Fruit fly (Drosophila melanogaster) whole organism, embryonic: Measurements from ENCODE around the gene sordd2.

Source experiments
- Atf6 ChIP-seq: fragments of 200-800 bp; sonication (Bioruptor generic); IDR thresholded peaks from 2 replicates; pipeline ENCODE4 v1.3.6; 2022; ENCODE audit warnings: missing biosample characterization, missing genetic modification characterization
- Bteb2 ChIP-seq: fragments of 200-800 bp; sonication (Bioruptor generic); optimal IDR thresholded peaks from 2 replicates; lab custom pipeline; 2016; ENCODE audit warnings: missing biosample characterization, missing genetic modification characterization
- CG12769 ChIP-seq: fragments of 200-800 bp; sonication (Bioruptor generic); optimal IDR thresholded peaks from 2 replicates; lab custom pipeline; 2019; ENCODE audit warnings: missing biosample characterization, mild to moderate bottlenecking, missing genetic modification characterization, moderate library complexity
- CG13287 ChIP-seq: fragments of 200-800 bp; sonication (Bioruptor generic); IDR thresholded peaks from 2 replicates; pipeline ENCODE4 v1.3.6; 2022; ENCODE audit warnings: missing biosample characterization, missing genetic modification characterization; ENCODE audit not compliant: partially characterized antibody
- CG13894 ChIP-seq: fragments of 200-800 bp; sonication (Bioruptor generic); optimal IDR thresholded peaks from 3 replicates; lab custom pipeline; 2018; ENCODE audit warnings: missing biosample characterization, mild to moderate bottlenecking, missing genetic modification characterization, moderate library complexity
- CG15479 ChIP-seq: fragments of 200-800 bp; sonication (Bioruptor generic); optimal IDR thresholded peaks from 3 replicates; lab custom pipeline; 2019; ENCODE audit warnings: missing biosample characterization, mild to moderate bottlenecking, missing genetic modification characterization, moderate library complexity
- CG2116 ChIP-seq: fragments of 200-800 bp; sonication (Bioruptor generic); optimal IDR thresholded peaks from 3 replicates; lab custom pipeline; 2018; ENCODE audit warnings: missing biosample characterization, mild to moderate bottlenecking, missing genetic modification characterization
- CG2120 ChIP-seq: fragments of 200-800 bp; sonication (Bioruptor generic); optimal IDR thresholded peaks from 3 replicates; lab custom pipeline; 2016; ENCODE audit warnings: missing biosample characterization, missing genetic modification characterization
- CG2678 ChIP-seq: fragments of 200-800 bp; sonication (Bioruptor generic); optimal IDR thresholded peaks from 3 replicates; lab custom pipeline; 2019; ENCODE audit warnings: missing biosample characterization, mild to moderate bottlenecking, missing genetic modification characterization, moderate library complexity
- CG30403 ChIP-seq: fragments of 200-800 bp; sonication (Bioruptor generic); optimal IDR thresholded peaks from 3 replicates; lab custom pipeline; 2016; ENCODE audit warnings: missing biosample characterization, missing genetic modification characterization
- CG3995 ChIP-seq: fragments of 200-800 bp; sonication (Bioruptor generic); optimal IDR thresholded peaks from 3 replicates; lab custom pipeline; 2016; ENCODE audit warnings: missing biosample characterization, missing genetic modification characterization
- CG4282 ChIP-seq: fragments of 200-800 bp; sonication (Bioruptor generic); optimal IDR thresholded peaks from 2 replicates; lab custom pipeline; 2016; ENCODE audit warnings: missing biosample characterization, missing genetic modification characterization
- CG4424 ChIP-seq: fragments of 200-800 bp; sonication (Bioruptor generic); optimal IDR thresholded peaks from 3 replicates; lab custom pipeline; 2016; ENCODE audit warnings: missing biosample characterization, missing genetic modification characterization
- CG4707 ChIP-seq: fragments of 200-800 bp; sonication (Bioruptor generic); optimal IDR thresholded peaks from 2 replicates; lab custom pipeline; 2018; ENCODE audit warnings: missing biosample characterization, mild to moderate bottlenecking, missing genetic modification characterization, moderate library complexity
- CG6654 ChIP-seq: fragments of 200-800 bp; sonication (Bioruptor generic); optimal IDR thresholded peaks from 2 replicates; lab custom pipeline; 2017; ENCODE audit warnings: missing biosample characterization, mild to moderate bottlenecking, missing genetic modification characterization
- CG7786 ChIP-seq: fragments of 200-800 bp; sonication (Bioruptor generic); optimal IDR thresholded peaks from 2 replicates; lab custom pipeline; 2016; ENCODE audit warnings: missing biosample characterization, missing genetic modification characterization
- CG8359 ChIP-seq: fragments of 200-800 bp; sonication (Bioruptor generic); optimal IDR thresholded peaks from 2 replicates; lab custom pipeline; 2017; ENCODE audit warnings: missing biosample characterization, mild to moderate bottlenecking, missing genetic modification characterization, borderline replicate concordance
- CG9876 ChIP-seq: fragments of 200-800 bp; sonication (Bioruptor generic); optimal IDR thresholded peaks from 2 replicates; lab custom pipeline; 2016; ENCODE audit warnings: missing biosample characterization, missing genetic modification characterization
- CTCF ChIP-seq: fragments of 200-800 bp; sonication (Bioruptor generic); optimal IDR thresholded peaks from 2 replicates; lab custom pipeline; 2017; ENCODE audit warnings: missing biosample characterization, mild to moderate bottlenecking, missing genetic modification characterization, moderate library complexity
- Camta ChIP-seq: fragments of 200-800 bp; sonication (Bioruptor generic); optimal IDR thresholded peaks from 2 replicates; lab custom pipeline; 2016; ENCODE audit warnings: missing biosample characterization, missing genetic modification characterization
- Dad ChIP-seq: fragments of 200-800 bp; sonication (Bioruptor generic); optimal IDR thresholded peaks from 3 replicates; lab custom pipeline; 2016; ENCODE audit warnings: missing biosample characterization, missing genetic modification characterization
- E2f2 ChIP-seq: fragments of 200-800 bp; sonication (Bioruptor generic); IDR thresholded peaks from 2 replicates; pipeline ENCODE4 v1.3.6; 2022; ENCODE audit warnings: missing biosample characterization, missing genetic modification characterization
- Eip74EF ChIP-seq, 2 experiments: fragments of 200-800 bp in 1 of 2; fragments of >200 bp in 1 of 2; sonication (Bioruptor generic) in 1 of 2; optimal IDR thresholded peaks; 2 replicates each; lab custom pipeline; 2017 to 2019; ENCODE audit warnings: missing biosample characterization in 2 of 2, missing genetic modification characterization in 2 of 2, mild to moderate bottlenecking in 1 of 2, moderate library complexity in 1 of 2
- PHDP ChIP-seq: fragments of 200-800 bp; sonication (Bioruptor generic); optimal IDR thresholded peaks from 3 replicates; lab custom pipeline; 2018; ENCODE audit warnings: missing biosample characterization, mild to moderate bottlenecking, missing genetic modification characterization, moderate library complexity
- Spps ChIP-seq: fragments of 200-800 bp; sonication (Bioruptor generic); optimal IDR thresholded peaks from 2 replicates; lab custom pipeline; 2018; ENCODE audit warnings: missing biosample characterization, mild to moderate bottlenecking, missing genetic modification characterization
- Xrp1 ChIP-seq: fragments of 200-800 bp; sonication (Bioruptor generic); IDR thresholded peaks from 2 replicates; pipeline ENCODE4 v1.3.6; 2022; ENCODE audit warnings: missing biosample characterization, missing genetic modification characterization
- abd-A ChIP-seq: fragments of 200-800 bp; sonication (Bioruptor generic); optimal IDR thresholded peaks from 3 replicates; lab custom pipeline; 2019; ENCODE audit warnings: missing biosample characterization, mild to moderate bottlenecking, missing genetic modification characterization, moderate library complexity
- al ChIP-seq: fragments of 200-800 bp; sonication (Bioruptor generic); IDR thresholded peaks from 2 replicates; pipeline ENCODE4 v1.3.6; 2022; ENCODE audit warnings: missing biosample characterization, missing genetic modification characterization
- ase ChIP-seq: fragments of 200-800 bp; sonication (Bioruptor generic); IDR thresholded peaks from 3 replicates; pipeline ENCODE4 v1.3.6; 2022; ENCODE audit warnings: missing biosample characterization, missing genetic modification characterization
- cg ChIP-seq: fragments of 200-800 bp; sonication (Bioruptor generic); optimal IDR thresholded peaks from 3 replicates; lab custom pipeline; 2019; ENCODE audit warnings: missing biosample characterization, mild to moderate bottlenecking, missing genetic modification characterization, moderate library complexity
- chinmo ChIP-seq: fragments of 200-800 bp; sonication (Bioruptor generic); IDR thresholded peaks from 4 replicates; pipeline ENCODE4 v1.3.6; 2022; ENCODE audit warnings: missing biosample characterization, missing genetic modification characterization; ENCODE audit not compliant: partially characterized antibody
- dan ChIP-seq: fragments of 200-800 bp; sonication (Bioruptor generic); IDR thresholded peaks from 2 replicates; pipeline ENCODE4 v1.3.6; 2022; ENCODE audit warnings: missing biosample characterization, missing genetic modification characterization
- fd96Cb ChIP-seq: fragments of 200-800 bp; sonication (Bioruptor generic); optimal IDR thresholded peaks from 2 replicates; lab custom pipeline; 2018; ENCODE audit warnings: missing biosample characterization, mild to moderate bottlenecking, missing genetic modification characterization, moderate library complexity
- gfzf ChIP-seq: fragments of 200-800 bp; sonication (Bioruptor generic); optimal IDR thresholded peaks from 2 replicates; lab custom pipeline; 2016; ENCODE audit warnings: missing biosample characterization, mild to moderate bottlenecking, missing genetic modification characterization, moderate library complexity
- insv ChIP-seq, 2 experiments: fragments of 200-800 bp; sonication (Bioruptor generic); optimal IDR thresholded peaks; 3 replicates each; lab custom pipeline; 2016 to 2018; ENCODE audit warnings: missing biosample characterization in 2 of 2, missing genetic modification characterization in 2 of 2
- klu ChIP-seq: fragments of 200-800 bp; sonication (Bioruptor generic); IDR thresholded peaks from 2 replicates; pipeline ENCODE4 v1.3.6; 2022; ENCODE audit warnings: missing biosample characterization, missing genetic modification characterization
- lab ChIP-seq: fragments of 200-800 bp; sonication (Bioruptor generic); optimal IDR thresholded peaks from 3 replicates; lab custom pipeline; 2017; ENCODE audit warnings: missing biosample characterization, missing genetic modification characterization, mild to moderate bottlenecking, moderate library complexity, missing genetic modification reagents
- lmd ChIP-seq: fragments of 200-800 bp; sonication (Bioruptor generic); IDR thresholded peaks from 2 replicates; pipeline ENCODE4 v1.3.6; 2022; ENCODE audit warnings: missing biosample characterization, missing genetic modification characterization
- lola ChIP-seq, 3 experiments: fragments of >200 bp in 2 of 3; fragments of 200-800 bp in 1 of 3; sonication (Bioruptor generic) in 1 of 3; optimal IDR thresholded peaks; 2 replicates each; lab custom pipeline; 2017 to 2019; ENCODE audit warnings: missing biosample characterization in 3 of 3, missing genetic modification characterization in 3 of 3, mild to moderate bottlenecking in 1 of 3, moderate library complexity in 1 of 3
- nom ChIP-seq: fragments of 200-800 bp; sonication (Bioruptor generic); optimal IDR thresholded peaks from 2 replicates; lab custom pipeline; 2017; ENCODE audit warnings: missing biosample characterization, missing genetic modification characterization, mild to moderate bottlenecking, moderate library complexity, missing genetic modification reagents
- pan ChIP-seq, 4 experiments: fragments of >200 bp in 3 of 4; fragments of 200-800 bp in 1 of 4; sonication (Bioruptor generic) in 1 of 4; optimal IDR thresholded peaks in 3 of 4; IDR thresholded peaks in 1 of 4; 2 replicates each; pipeline versions ENCODE4 v1.3.6 to Lab custom; 2017 to 2022; ENCODE audit warnings: missing biosample characterization in 2 of 4, missing genetic modification characterization in 2 of 4, mixed read lengths in 1 of 4
- pb ChIP-seq: fragments of 200-800 bp; sonication (Bioruptor generic); optimal IDR thresholded peaks from 3 replicates; lab custom pipeline; 2016; ENCODE audit warnings: missing biosample characterization, missing genetic modification characterization
- pzg ChIP-seq: fragments of 200-800 bp; sonication (Bioruptor generic); optimal IDR thresholded peaks from 3 replicates; lab custom pipeline; 2018; ENCODE audit warnings: missing biosample characterization, mild to moderate bottlenecking, missing genetic modification characterization, moderate library complexity
- rib ChIP-seq: fragments of 200-800 bp; sonication (Bioruptor generic); IDR thresholded peaks from 2 replicates; pipeline ENCODE4 v1.3.6; 2022; ENCODE audit warnings: missing biosample characterization, missing genetic modification characterization
- sens-2 ChIP-seq: fragments of 200-800 bp; sonication (Bioruptor generic); IDR thresholded peaks from 2 replicates; pipeline ENCODE4 v1.3.6; 2022; ENCODE audit warnings: missing biosample characterization, missing genetic modification characterization
- sqz ChIP-seq: fragments of 200-800 bp; sonication (Bioruptor generic); optimal IDR thresholded peaks from 3 replicates; lab custom pipeline; 2018; ENCODE audit warnings: missing biosample characterization, mild to moderate bottlenecking, missing genetic modification characterization
- tap ChIP-seq: fragments of 200-800 bp; optimal IDR thresholded peaks from 3 replicates; lab custom pipeline; 2019; ENCODE audit warnings: missing biosample characterization, mild to moderate bottlenecking, missing genetic modification characterization, moderate library complexity
- wdn ChIP-seq: fragments of 200-800 bp; sonication (Bioruptor generic); IDR thresholded peaks from 2 replicates; pipeline ENCODE4 v1.3.6; 2022; ENCODE audit warnings: missing biosample characterization, missing genetic modification characterization

The sordd2 gene

dm6 chrX:15811666-15812614, 13.0 kb upstream of the sordd2 start (continued):
- TF ChIP-seq chinmo (GFP tag; lab: Robert Waterston, UW), result peak; percentile 96
- TF ChIP-seq klu (GFP tag; lab: Robert Waterston, UW), result no peak
- no peak for TF ChIP-seq PHDP (tag; lab: Kevin White, UChicago)
- no peak for TF ChIP-seq CG7786 (GFP tag; lab: Kevin White, UChicago)
- no peak for TF ChIP-seq CG2120 (GFP tag; lab: Kevin White, UChicago)
- TF ChIP-seq CG8359 (GFP tag; lab: Kevin White, UChicago), result peak; percentile 17
- TF ChIP-seq sqz, result peak; percentile 44
- TF ChIP-seq CG4707 (GFP tag; lab: Kevin White, UChicago), result peak; percentile 20
- no peak for TF ChIP-seq sens-2 (GFP tag; lab: Robert Waterston, UW)
- TF ChIP-seq pan (optimal IDR thresholded peaks at IDR 0.05; lab: Kevin White, UChicago), result no peak
- peak in 1 of 2 experiments; percentile 26 for TF ChIP-seq pan (GFP tag; optimal IDR thresholded peaks at IDR 0.05 in 1 of 2, IDR thresholded peaks at IDR 0.05 in 1 of 2)
- TF ChIP-seq Dad (GFP tag; lab: Kevin White, UChicago), result no peak
- TF ChIP-seq Bteb2, result no peak
- TF ChIP-seq cg (GFP tag; lab: Kevin White, UChicago), result peak; percentile 99
- peak; percentile 82 for TF ChIP-seq rib
- no peak for TF ChIP-seq E2f2 (GFP tag; lab: Robert Waterston, UW)
- no peak for TF ChIP-seq CG15479 (GFP tag; lab: Kevin White, UChicago)
- no peak for TF ChIP-seq CG13894 (tag; lab: Kevin White, UChicago)
- TF ChIP-seq CG6654 (GFP tag; lab: Kevin White, UChicago), result no peak
- TF ChIP-seq nom (GFP tag; lab: Kevin White, UChicago), result peak; percentile 50
- no peak for TF ChIP-seq CTCF (GFP tag; lab: Kevin White, UChicago)
- TF ChIP-seq CG2116 (GFP tag; lab: Kevin White, UChicago), result no peak
- no peak for TF ChIP-seq fd96Cb
- TF ChIP-seq pzg (GFP tag; lab: Kevin White, UChicago), result no peak
- no peak for TF ChIP-seq CG2678
- no peak for TF ChIP-seq Eip74EF (GFP tag; optimal IDR thresholded peaks at IDR 0.05; lab: Kevin White, UChicago)
- peak in 1 of 2 experiments; percentile 64 for TF ChIP-seq insv (GFP tag; optimal IDR thresholded peaks at IDR 0.05; lab: Kevin White, UChicago)
- no peak for TF ChIP-seq tap (tag; lab: Kevin White, UChicago)
- no peak for TF ChIP-seq Camta (GFP tag; lab: Kevin White, UChicago)
- no peak for TF ChIP-seq pb (GFP tag; lab: Kevin White, UChicago)
- TF ChIP-seq CG12769 (tag; lab: Kevin White, UChicago), result peak; percentile 56
- no peak for TF ChIP-seq ase (GFP tag; lab: Robert Waterston, UW)
- TF ChIP-seq CG3995 (GFP tag; lab: Kevin White, UChicago), result no peak
- no peak for TF ChIP-seq wdn (GFP tag; lab: Robert Waterston, UW)
- TF ChIP-seq dan (GFP tag; lab: Robert Waterston, UW), result no peak
- no peak for TF ChIP-seq Spps (tag; lab: Kevin White, UChicago)
- TF ChIP-seq abd-A (tag; lab: Kevin White, UChicago), result peak; percentile 64
- no peak for TF ChIP-seq CG9876 (GFP tag; lab: Kevin White, UChicago)
- TF ChIP-seq CG13287 (GFP tag; lab: Robert Waterston, UW), result peak; percentile 32; the same call in 1 of the 2 replicates
- TF ChIP-seq lmd (GFP tag; lab: Robert Waterston, UW), result no peak
- no peak for TF ChIP-seq CG4282 (GFP tag; lab: Kevin White, UChicago)
- TF ChIP-seq Xrp1, result no peak; the same call in 1 of the 2 replicates
- no peak for TF ChIP-seq gfzf
- TF ChIP-seq CG4424, result no peak
- TF ChIP-seq lab, result peak; percentile 41
- no peak for TF ChIP-seq CG30403
- TF ChIP-seq Atf6 (GFP tag; lab: Robert Waterston, UW), result peak; percentile 4; the same call in 1 of the 2 replicates
- TF ChIP-seq lola (GFP tag; optimal IDR thresholded peaks at IDR 0.05; lab: Kevin White, UChicago), result peak in 1 of 3 experiments; percentile 61
- TF ChIP-seq al (GFP tag; lab: Robert Waterston, UW), result no peak
